Worm (Caenorhabditis elegans) whole organism, L2 larva: ENCODE data around the gene T10B5.3.

Experiments
- C34F6.9 ChIP-seq: fragments of 150-350 bp; optimal IDR thresholded peaks from 2 replicates; lab custom pipeline; 2014; ENCODE audit warnings: missing biosample characterization, missing genetic modification characterization
- F13H6.1 ChIP-seq: sonication (generic microtip); optimal IDR thresholded peaks from 2 replicates; lab custom pipeline; 2016; ENCODE audit warnings: missing genetic modification characterization, missing compliant biosample characterization
- R02D3.7 ChIP-seq: fragments of 150-350 bp; optimal IDR thresholded peaks from 2 replicates; lab custom pipeline; 2014; ENCODE audit warnings: missing biosample characterization, missing genetic modification characterization
- Y55F3AM.14 ChIP-seq: fragments of 200-800 bp; sonication (Bioruptor generic); optimal IDR thresholded peaks from 2 replicates; lab custom pipeline; 2018; ENCODE audit warnings: mild to moderate bottlenecking, missing genetic modification characterization, missing compliant biosample characterization
- ZK546.5 ChIP-seq: sonication (generic microtip); optimal IDR thresholded peaks from 2 replicates; lab custom pipeline; 2017; ENCODE audit warnings: missing biosample characterization, missing genetic modification characterization
- alr-1 ChIP-seq: fragments of 150-350 bp; optimal IDR thresholded peaks from 2 replicates; lab custom pipeline; 2014; ENCODE audit warnings: missing biosample characterization, missing genetic modification characterization
- aly-2 ChIP-seq: fragments of 150-350 bp; optimal IDR thresholded peaks from 2 replicates; lab custom pipeline; 2014; ENCODE audit warnings: missing biosample characterization, missing genetic modification characterization
- ama-1 ChIP-seq: fragments of 150-350 bp; optimal IDR thresholded peaks from 2 replicates; lab custom pipeline; 2018; ENCODE audit warnings: inconsistent platforms
- blmp-1 ChIP-seq: sonication (generic microtip); optimal IDR thresholded peaks from 2 replicates; lab custom pipeline; 2017; ENCODE audit warnings: missing genetic modification characterization, mild to moderate bottlenecking, missing compliant biosample characterization, antibody characterized with exemption, moderate library complexity; ENCODE audit not compliant: insufficient read depth
- ceh-16 ChIP-seq: fragments of 150-350 bp; optimal IDR thresholded peaks from 2 replicates; lab custom pipeline; 2014; ENCODE audit warnings: missing biosample characterization, missing genetic modification characterization
- ceh-82 ChIP-seq: fragments of 150-350 bp; optimal IDR thresholded peaks from 2 replicates; lab custom pipeline; 2014; ENCODE audit warnings: missing biosample characterization, missing genetic modification characterization
- crh-2 ChIP-seq: sonication (generic microtip); optimal IDR thresholded peaks from 2 replicates; lab custom pipeline; 2017; ENCODE audit warnings: missing biosample characterization, missing genetic modification characterization
- dmd-4 ChIP-seq: sonication (generic microtip); optimal IDR thresholded peaks from 2 replicates; lab custom pipeline; 2017; ENCODE audit warnings: missing biosample characterization, missing genetic modification characterization
- egl-27 ChIP-seq: sonication (generic microtip); optimal IDR thresholded peaks from 3 replicates; lab custom pipeline; 2017; ENCODE audit warnings: missing biosample characterization, missing genetic modification reagents, missing genetic modification characterization
- elt-1 ChIP-seq: fragments of 150-350 bp; optimal IDR thresholded peaks from 2 replicates; lab custom pipeline; 2014; ENCODE audit warnings: missing biosample characterization, missing genetic modification characterization
- elt-3 ChIP-seq: sonication (generic microtip); optimal IDR thresholded peaks from 2 replicates; lab custom pipeline; 2017; ENCODE audit warnings: missing biosample characterization, missing genetic modification characterization
- fos-1 ChIP-seq: fragments of 150-350 bp; optimal IDR thresholded peaks from 2 replicates; lab custom pipeline; 2014; ENCODE audit warnings: missing biosample characterization, missing genetic modification characterization
- gmeb-1 ChIP-seq: fragments of 150-350 bp; optimal IDR thresholded peaks from 2 replicates; lab custom pipeline; 2014; ENCODE audit warnings: missing biosample characterization, missing genetic modification characterization
- lin-11 ChIP-seq: fragments of 150-350 bp; sonication (generic microtip); optimal IDR thresholded peaks from 2 replicates; lab custom pipeline; 2014; ENCODE audit warnings: missing biosample characterization, missing genetic modification characterization, inconsistent platforms, mixed read lengths
- lin-13 ChIP-seq: fragments of 150-350 bp; optimal IDR thresholded peaks from 2 replicates; lab custom pipeline; 2014; ENCODE audit warnings: missing biosample characterization, missing genetic modification reagents, missing genetic modification characterization
- lin-39 ChIP-seq: fragments of 150-350 bp; optimal IDR thresholded peaks from 2 replicates; lab custom pipeline; 2014; ENCODE audit warnings: missing biosample characterization, missing genetic modification reagents, missing genetic modification characterization
- lsy-2 ChIP-seq, 2 experiments: fragments of 150-350 bp in 1 of 2; sonication (generic microtip) in 1 of 2; optimal IDR thresholded peaks; 2 replicates each; lab custom pipeline; 2014 to 2017; ENCODE audit warnings: missing biosample characterization in 2 of 2, missing genetic modification characterization in 2 of 2
- mab-5 ChIP-seq: fragments of 150-350 bp; optimal IDR thresholded peaks from 2 replicates; lab custom pipeline; 2014; ENCODE audit warnings: missing biosample characterization, missing genetic modification characterization
- mbf-1 ChIP-seq: sonication (generic microtip); optimal IDR thresholded peaks from 2 replicates; lab custom pipeline; 2017; ENCODE audit warnings: missing biosample characterization, missing genetic modification characterization
- mdl-1 ChIP-seq, 2 experiments: fragments of 150-350 bp in 1 of 2; sonication (generic microtip) in 1 of 2; optimal IDR thresholded peaks; 2 replicates each; lab custom pipeline; 2017; ENCODE audit warnings: missing biosample characterization in 2 of 2, missing genetic modification characterization in 2 of 2
- nhr-10 ChIP-seq: sonication (generic microtip); optimal IDR thresholded peaks from 2 replicates; lab custom pipeline; 2017; ENCODE audit warnings: missing biosample characterization, missing genetic modification characterization
- nhr-11 ChIP-seq: fragments of 150-350 bp; optimal IDR thresholded peaks from 2 replicates; lab custom pipeline; 2014; ENCODE audit warnings: missing biosample characterization, missing genetic modification characterization
- nhr-12 ChIP-seq: fragments of 150-350 bp; optimal IDR thresholded peaks from 2 replicates; lab custom pipeline; 2014; ENCODE audit warnings: missing biosample characterization, missing genetic modification characterization
- nhr-129 ChIP-seq: fragments of 150-350 bp; optimal IDR thresholded peaks from 2 replicates; lab custom pipeline; 2014; ENCODE audit warnings: missing biosample characterization, missing genetic modification characterization
- nhr-21 ChIP-seq: fragments of 150-350 bp; optimal IDR thresholded peaks from 2 replicates; lab custom pipeline; 2014; ENCODE audit warnings: missing biosample characterization, missing genetic modification characterization
- nhr-23 ChIP-seq: fragments of 150-350 bp; optimal IDR thresholded peaks from 2 replicates; lab custom pipeline; 2014; ENCODE audit warnings: missing biosample characterization, missing genetic modification reagents, missing genetic modification characterization
- nhr-237 ChIP-seq: fragments of 150-350 bp; optimal IDR thresholded peaks from 2 replicates; lab custom pipeline; 2014; ENCODE audit warnings: missing biosample characterization, missing genetic modification characterization
- nhr-25 ChIP-seq: fragments of 150-350 bp; sonication (generic microtip); optimal IDR thresholded peaks from 3 replicates; lab custom pipeline; 2014; ENCODE audit warnings: missing biosample characterization, missing genetic modification characterization
- nhr-6 ChIP-seq: fragments of 150-350 bp; optimal IDR thresholded peaks from 2 replicates; lab custom pipeline; 2014; ENCODE audit warnings: missing biosample characterization, missing genetic modification characterization
- nhr-77 ChIP-seq: fragments of 150-350 bp; optimal IDR thresholded peaks from 2 replicates; lab custom pipeline; 2014; ENCODE audit warnings: missing biosample characterization, missing genetic modification characterization
- peb-1 ChIP-seq: fragments of 150-350 bp; optimal IDR thresholded peaks from 2 replicates; lab custom pipeline; 2014; ENCODE audit warnings: missing biosample characterization, missing genetic modification characterization
- sem-4 ChIP-seq: fragments of 150-350 bp; optimal IDR thresholded peaks from 2 replicates; lab custom pipeline; 2014; ENCODE audit warnings: missing biosample characterization, missing genetic modification reagents, missing genetic modification characterization
- skn-1 ChIP-seq: sonication (generic microtip); optimal IDR thresholded peaks from 2 replicates; lab custom pipeline; 2017; ENCODE audit warnings: missing biosample characterization, missing genetic modification characterization
- sma-3 ChIP-seq: sonication (generic microtip); optimal IDR thresholded peaks from 2 replicates; lab custom pipeline; 2016; ENCODE audit warnings: missing genetic modification reagents, missing genetic modification characterization, missing compliant biosample characterization
- sma-9 ChIP-seq, 2 experiments: fragments of 150-350 bp in 1 of 2; sonication (generic microtip) in 1 of 2; optimal IDR thresholded peaks; 2 replicates each; lab custom pipeline; 2014 to 2016; ENCODE audit warnings: missing genetic modification characterization in 2 of 2, mild to moderate bottlenecking in 1 of 2, missing biosample characterization in 1 of 2, missing compliant biosample characterization in 1 of 2, missing genetic modification reagents in 1 of 2, moderate library complexity in 1 of 2
- snpc-4 ChIP-seq: fragments of 150-350 bp; optimal IDR thresholded peaks from 2 replicates; lab custom pipeline; 2014; ENCODE audit warnings: missing biosample characterization, missing genetic modification characterization
- unc-39 ChIP-seq: fragments of 150-350 bp; optimal IDR thresholded peaks from 2 replicates; lab custom pipeline; 2014; ENCODE audit warnings: missing biosample characterization, missing genetic modification characterization
- unc-55 ChIP-seq: fragments of 150-350 bp; sonication (generic microtip); optimal IDR thresholded peaks from 3 replicates; lab custom pipeline; 2014; ENCODE audit warnings: missing biosample characterization, missing genetic modification reagents, missing genetic modification characterization
- unc-62 ChIP-seq: fragments of 150-350 bp; optimal IDR thresholded peaks from 2 replicates; lab custom pipeline; 2014; ENCODE audit warnings: missing biosample characterization, missing genetic modification reagents, missing genetic modification characterization
- zag-1 ChIP-seq: fragments of 150-350 bp; optimal IDR thresholded peaks from 2 replicates; lab custom pipeline; 2014; ENCODE audit warnings: missing biosample characterization, missing genetic modification characterization
- ztf-1 ChIP-seq: fragments of 200-800 bp; sonication (Bioruptor generic); conservative IDR thresholded peaks from 2 replicates; pipeline ENCODE4 v1.3.6; 2022; ENCODE audit warnings: missing genetic modification characterization, missing compliant biosample characterization
- ztf-11 ChIP-seq: sonication (generic microtip); optimal IDR thresholded peaks from 2 replicates; lab custom pipeline; 2017; ENCODE audit warnings: missing biosample characterization, missing genetic modification characterization
- ztf-4 ChIP-seq: fragments of 150-350 bp; optimal IDR thresholded peaks from 2 replicates; lab custom pipeline; 2014; ENCODE audit warnings: missing biosample characterization, missing genetic modification characterization

Gene T10B5.3

DNA sequence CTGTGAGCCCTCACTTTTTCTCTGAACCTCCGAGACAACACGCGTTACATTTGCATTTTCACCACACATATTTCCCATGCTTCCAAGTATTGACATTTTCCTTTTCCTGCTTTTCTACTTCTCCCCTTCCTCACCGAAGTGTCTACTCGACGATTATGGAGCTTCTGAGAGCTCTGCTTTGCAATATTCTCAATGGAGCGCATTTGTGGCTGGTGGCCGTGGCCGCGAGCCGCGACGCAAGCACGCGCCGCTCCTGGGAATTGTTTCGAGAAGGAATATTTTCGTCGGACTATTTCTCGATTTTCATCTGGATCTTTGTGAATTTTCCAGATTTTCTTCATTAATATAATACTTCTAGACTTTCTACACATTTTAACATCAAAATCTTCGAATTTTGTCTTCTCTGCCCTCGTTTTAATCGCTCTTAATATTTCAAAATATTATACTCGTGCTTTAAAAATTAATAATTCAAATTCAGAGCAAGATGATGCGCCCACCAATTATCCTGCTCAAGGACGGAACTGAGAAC lies 2.2 kb upstream of the T10B5.3 start, which contains the start of the genes T10B5.4 and cct-7:
TSS of gene T10B5.4 (minus strand) at position 40 of the 529 bp plus-strand sequence.
TSS of gene cct-7 (plus strand) at position 479 of the 529 bp plus-strand sequence.
- TF ChIP-seq ama-1 = no peak
- TF ChIP-seq unc-62 = no peak
- peak; percentile 65 for TF ChIP-seq sma-3 (GFP tag; lab: Kevin White, UChicago)
- TF ChIP-seq R02D3.7 (tag; lab: Kevin White, UChicago) = no peak
- TF ChIP-seq fos-1 (tag; lab: Kevin White, UChicago) = peak; percentile 84
- TF ChIP-seq Y55F3AM.14 (GFP tag; lab: Kevin White, UChicago) = peak; percentile 72
- no peak for TF ChIP-seq aly-2
- TF ChIP-seq nhr-129 (tag; lab: Kevin White, UChicago) = peak; percentile 93
- TF ChIP-seq snpc-4 (tag; lab: Kevin White, UChicago) = peak; percentile 65
- TF ChIP-seq nhr-6 (tag; lab: Kevin White, UChicago) = peak; percentile 51
- TF ChIP-seq sma-9 (GFP tag; optimal IDR thresholded peaks at IDR 0.05; lab: Kevin White, UChicago) = peak; percentile 70
- TF ChIP-seq sma-9 (tag; optimal IDR thresholded peaks at IDR 0.05; lab: Kevin White, UChicago) = no peak
- no peak for TF ChIP-seq nhr-237 (tag; lab: Kevin White, UChicago)
- peak; percentile 94 for TF ChIP-seq lin-13 (GFP tag; lab: Kevin White, UChicago)
- TF ChIP-seq alr-1 (tag; lab: Kevin White, UChicago) = no peak
- TF ChIP-seq mab-5 (tag; lab: Kevin White, UChicago) = peak; percentile 66
- TF ChIP-seq lsy-2 (tag; optimal IDR thresholded peaks at IDR 0.05; lab: Kevin White, UChicago) = peak; percentile 54 to 91
- TF ChIP-seq gmeb-1 (tag; lab: Kevin White, UChicago) = peak; percentile 67
- TF ChIP-seq elt-3 = no peak
- no peak for TF ChIP-seq nhr-12 (tag; lab: Kevin White, UChicago)
- TF ChIP-seq mdl-1 (tag; optimal IDR thresholded peaks at IDR 0.05; lab: Kevin White, UChicago) = peak in 1 of 2 experiments; percentile 80
- TF ChIP-seq nhr-10 (tag; lab: Kevin White, UChicago) = no peak
- TF ChIP-seq egl-27 (tag; lab: Kevin White, UChicago) = peak; percentile 75
- TF ChIP-seq F13H6.1 (tag; lab: Kevin White, UChicago) = peak; percentile 87
- no peak for TF ChIP-seq ztf-11 (tag; lab: Kevin White, UChicago)
- TF ChIP-seq unc-39 (tag; lab: Kevin White, UChicago) = no peak
- TF ChIP-seq nhr-23 (tag; lab: Kevin White, UChicago) = no peak
- TF ChIP-seq crh-2 = peak; percentile 93
- peak; percentile 84 for TF ChIP-seq lin-11 (tag; lab: Kevin White, UChicago)
- TF ChIP-seq peb-1 (tag; lab: Kevin White, UChicago) = no peak
- no peak for TF ChIP-seq dmd-4 (tag; lab: Kevin White, UChicago)
- TF ChIP-seq skn-1 (tag; lab: Kevin White, UChicago) = peak; percentile 10
- TF ChIP-seq blmp-1 = no peak
- TF ChIP-seq unc-55 = peak; percentile 97
- TF ChIP-seq nhr-21 (tag; lab: Kevin White, UChicago) = peak; percentile 67
- no peak for TF ChIP-seq mbf-1 (tag; lab: Kevin White, UChicago)
- TF ChIP-seq C34F6.9 (tag; lab: Kevin White, UChicago) = peak; percentile 98
- no peak for TF ChIP-seq ZK546.5 (tag; lab: Kevin White, UChicago)
- no peak for TF ChIP-seq nhr-77 (tag; lab: Kevin White, UChicago)
- no peak for TF ChIP-seq lin-39
- no peak for TF ChIP-seq ztf-1
- TF ChIP-seq nhr-25 (tag; lab: Kevin White, UChicago) = peak; percentile 26
- TF ChIP-seq sem-4 (tag; lab: Kevin White, UChicago) = peak; percentile 71
- no peak for TF ChIP-seq nhr-11 (tag; lab: Kevin White, UChicago)
- TF ChIP-seq elt-1 (tag; lab: Kevin White, UChicago) = no peak
- peak; percentile 40 for TF ChIP-seq ztf-4 (tag; lab: Kevin White, UChicago)
- no peak for TF ChIP-seq ceh-82 (tag; lab: Kevin White, UChicago)
- peak; percentile 96 for TF ChIP-seq zag-1
- no peak for TF ChIP-seq ceh-16 (tag; lab: Kevin White, UChicago)
